Fruit fly (Drosophila melanogaster) whole organism, prepupa: ENCODE results near the gene CG7497.

Experiments used
- Blimp-1 ChIP-seq: fragments of 200-800 bp; sonication (Bioruptor generic); optimal IDR thresholded peaks from 3 replicates; lab custom pipeline; 2017; ENCODE audit warnings: missing biosample characterization, missing genetic modification characterization, mild to moderate bottlenecking, moderate library complexity, missing genetic modification reagents
- CG10631 ChIP-seq: fragments of 200-800 bp; sonication (Bioruptor generic); optimal IDR thresholded peaks from 2 replicates; lab custom pipeline; 2016; ENCODE audit warnings: missing biosample characterization, missing genetic modification characterization
- CG10669 ChIP-seq: fragments of 200-800 bp; sonication (Bioruptor generic); optimal IDR thresholded peaks from 3 replicates; lab custom pipeline; 2018; ENCODE audit warnings: missing biosample characterization, mild to moderate bottlenecking, missing genetic modification characterization, moderate library complexity
- CG11294 ChIP-seq: fragments of 200-800 bp; sonication (Bioruptor generic); IDR thresholded peaks from 2 replicates; pipeline ENCODE4 v1.3.6; 2022; ENCODE audit warnings: missing biosample characterization, missing genetic modification characterization
- CG15336 ChIP-seq: fragments of 200-800 bp; sonication (Bioruptor generic); IDR thresholded peaks from 2 replicates; pipeline ENCODE4 v1.3.6; 2022; ENCODE audit warnings: missing biosample characterization, missing genetic modification characterization
- CG1621 ChIP-seq: fragments of 200-800 bp; sonication (Bioruptor generic); optimal IDR thresholded peaks from 3 replicates; lab custom pipeline; 2018; ENCODE audit warnings: missing biosample characterization, mild to moderate bottlenecking, missing genetic modification characterization
- CG3032 ChIP-seq: fragments of 200-800 bp; optimal IDR thresholded peaks from 2 replicates; lab custom pipeline; 2019; ENCODE audit warnings: missing biosample characterization, mild to moderate bottlenecking, missing genetic modification characterization, moderate library complexity
- CG32006 ChIP-seq: fragments of 200-800 bp; sonication (Bioruptor generic); optimal IDR thresholded peaks from 3 replicates; lab custom pipeline; 2017; ENCODE audit warnings: missing biosample characterization, mild to moderate bottlenecking, missing genetic modification characterization
- CG6163 ChIP-seq: fragments of 200-800 bp; sonication (Bioruptor generic); IDR thresholded peaks from 3 replicates; pipeline ENCODE4 v1.3.6; 2022; ENCODE audit warnings: missing biosample characterization, missing genetic modification characterization
- CG6276 ChIP-seq: fragments of 200-800 bp; sonication (Bioruptor generic); optimal IDR thresholded peaks from 2 replicates; lab custom pipeline; 2017; ENCODE audit warnings: missing biosample characterization, mild to moderate bottlenecking, missing genetic modification characterization
- CG6792 ChIP-seq: fragments of 200-800 bp; sonication (Bioruptor generic); optimal IDR thresholded peaks from 3 replicates; lab custom pipeline; 2016; ENCODE audit warnings: missing biosample characterization, missing genetic modification characterization
- CG6808 ChIP-seq: fragments of 200-800 bp; sonication (Bioruptor generic); optimal IDR thresholded peaks from 3 replicates; lab custom pipeline; 2017; ENCODE audit warnings: missing biosample characterization, missing genetic modification characterization, mild to moderate bottlenecking, moderate library complexity, missing genetic modification reagents
- CG6854 ChIP-seq: fragments of 200-800 bp; sonication (Bioruptor generic); optimal IDR thresholded peaks from 2 replicates; lab custom pipeline; 2017; ENCODE audit warnings: missing biosample characterization, mild to moderate bottlenecking, missing genetic modification characterization
- CG7368 ChIP-seq: fragments of 200-800 bp; sonication (Bioruptor generic); optimal IDR thresholded peaks from 3 replicates; lab custom pipeline; 2016; ENCODE audit warnings: missing biosample characterization, missing genetic modification characterization
- CG8119 ChIP-seq: fragments of 200-800 bp; sonication (Bioruptor generic); IDR thresholded peaks from 3 replicates; pipeline ENCODE4 v1.3.6; 2022; ENCODE audit warnings: missing biosample characterization, missing genetic modification characterization
- CG8632 ChIP-seq: fragments of 200-800 bp; sonication (Bioruptor generic); optimal IDR thresholded peaks from 3 replicates; lab custom pipeline; 2016; ENCODE audit warnings: missing biosample characterization, missing genetic modification characterization
- CG9139 ChIP-seq: fragments of 200-800 bp; sonication (Bioruptor generic); optimal IDR thresholded peaks from 3 replicates; lab custom pipeline; 2017; ENCODE audit warnings: missing biosample characterization, mild to moderate bottlenecking, missing genetic modification characterization
- Ets21C ChIP-seq: fragments of 200-800 bp; sonication (Bioruptor generic); optimal IDR thresholded peaks from 3 replicates; lab custom pipeline; 2016; ENCODE audit warnings: missing biosample characterization, missing genetic modification characterization
- Hr38 ChIP-seq: sonication (Bioruptor generic); optimal IDR thresholded peaks from 2 replicates; lab custom pipeline; 2016; ENCODE audit warnings: missing biosample characterization, missing genetic modification characterization
- Hr39 ChIP-seq: fragments of 200-800 bp; sonication (Bioruptor generic); optimal IDR thresholded peaks from 2 replicates; lab custom pipeline; 2016; ENCODE audit warnings: missing biosample characterization, missing genetic modification characterization
- Lpt ChIP-seq: fragments of 200-800 bp; sonication (Bioruptor generic); optimal IDR thresholded peaks from 3 replicates; lab custom pipeline; 2016; ENCODE audit warnings: missing biosample characterization, missing genetic modification characterization
- Met ChIP-seq: fragments of 200-800 bp; sonication (Bioruptor generic); optimal IDR thresholded peaks from 3 replicates; lab custom pipeline; 2016; ENCODE audit warnings: missing biosample characterization, missing genetic modification characterization
- Smox ChIP-seq: fragments of 200-800 bp; sonication (Bioruptor generic); optimal IDR thresholded peaks from 3 replicates; lab custom pipeline; 2016; ENCODE audit warnings: missing biosample characterization, missing genetic modification characterization
- Sox15 ChIP-seq: fragments of 200-800 bp; sonication (Bioruptor generic); optimal IDR thresholded peaks from 3 replicates; lab custom pipeline; 2016; ENCODE audit warnings: missing biosample characterization, missing genetic modification characterization
- acj6 ChIP-seq: fragments of 200-800 bp; sonication (Bioruptor generic); optimal IDR thresholded peaks from 3 replicates; lab custom pipeline; 2016; ENCODE audit warnings: missing biosample characterization, missing genetic modification characterization
- eg ChIP-seq: fragments of 200-800 bp; sonication (Bioruptor generic); IDR thresholded peaks from 3 replicates; pipeline ENCODE4 v1.3.6; 2022; ENCODE audit warnings: missing biosample characterization, missing genetic modification characterization
- esn ChIP-seq: fragments of 200-800 bp; sonication (Bioruptor generic); optimal IDR thresholded peaks from 2 replicates; lab custom pipeline; 2016; ENCODE audit warnings: missing biosample characterization, mild to moderate bottlenecking, missing genetic modification characterization, moderate library complexity
- fd59A ChIP-seq: fragments of 200-800 bp; sonication (Bioruptor generic); optimal IDR thresholded peaks from 2 replicates; lab custom pipeline; 2017; ENCODE audit warnings: missing biosample characterization, mild to moderate bottlenecking, missing genetic modification characterization, missing genetic modification reagents
- fkh ChIP-seq: fragments of 200-800 bp; sonication (Bioruptor generic); optimal IDR thresholded peaks from 3 replicates; lab custom pipeline; 2017; ENCODE audit warnings: missing biosample characterization, mild to moderate bottlenecking, missing genetic modification characterization, moderate library complexity
- pdm3 ChIP-seq: fragments of 200-800 bp; sonication (Bioruptor generic); optimal IDR thresholded peaks from 3 replicates; lab custom pipeline; 2016; ENCODE audit warnings: missing biosample characterization, missing genetic modification characterization
- spab ChIP-seq: fragments of 200-800 bp; sonication (Bioruptor generic); optimal IDR thresholded peaks from 2 replicates; lab custom pipeline; 2017; ENCODE audit warnings: missing biosample characterization, mild to moderate bottlenecking, missing genetic modification characterization, missing genetic modification reagents
- svp ChIP-seq: fragments of 200-800 bp; sonication (Bioruptor generic); peaks from one replicate; lab custom pipeline; 2016; ENCODE audit warnings: missing biosample characterization, missing genetic modification characterization
- vri ChIP-seq: fragments of 200-800 bp; sonication (Bioruptor generic); optimal IDR thresholded peaks from 3 replicates; lab custom pipeline; 2016; ENCODE audit warnings: missing biosample characterization, mild to moderate bottlenecking, missing genetic modification characterization

The CG7497 gene

DNA sequence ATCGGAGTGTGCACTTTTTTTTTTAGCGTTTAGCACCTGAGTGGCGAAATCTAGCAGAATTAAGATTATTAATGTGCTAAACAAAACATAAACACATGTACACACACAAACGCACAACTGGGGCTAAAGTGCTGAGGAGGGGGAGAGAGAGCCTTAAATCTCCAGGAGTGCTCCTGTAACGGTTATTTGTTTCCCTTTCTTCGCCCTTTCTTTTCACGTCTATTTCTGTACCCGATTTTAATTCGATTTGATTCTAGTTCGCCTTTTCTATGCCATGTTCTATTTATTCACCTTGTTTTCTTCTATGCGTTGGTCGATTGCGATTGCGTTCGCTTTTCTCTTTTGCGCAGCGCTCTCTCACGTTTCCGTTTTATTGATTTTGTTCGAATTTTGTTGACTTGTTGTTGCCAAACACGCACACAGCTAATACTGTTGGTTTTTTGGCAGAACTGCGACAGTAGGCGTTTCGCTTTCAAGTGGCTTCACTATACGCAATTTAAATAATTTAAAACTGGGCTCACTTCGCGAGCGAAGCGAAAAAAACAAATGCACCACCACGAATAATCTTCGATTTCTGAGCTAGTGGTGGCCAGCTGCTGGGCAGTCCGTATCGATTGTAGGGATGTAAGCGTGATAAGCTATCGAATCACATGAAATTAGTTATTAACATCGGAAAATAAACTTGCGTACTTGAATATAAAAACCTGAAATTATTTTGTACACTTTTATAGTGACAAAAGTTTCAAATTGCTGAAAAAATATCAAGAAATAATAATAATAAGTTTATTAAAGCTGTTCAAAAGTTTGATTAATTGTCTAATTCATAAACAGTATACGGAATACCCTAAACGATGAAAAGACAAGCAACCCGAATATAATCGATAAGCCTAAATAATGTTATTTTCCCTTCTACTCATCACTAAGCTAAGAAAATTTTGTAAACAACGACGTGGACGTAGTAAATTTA is 20.7 kb downstream of the CG7497 start, which contains the start of the genes Krn, Ndfip and CG7484 (continued):
- TF ChIP-seq fd59A (GFP tag; lab: Kevin White, UChicago) (peak; percentile 63), fkh (peak; percentile 70), CG1621 (tag; lab: Kevin White, UChicago) (peak; percentile 54), Blimp-1 (peak; percentile 66), CG10669 (GFP tag; lab: Kevin White, UChicago) (peak; percentile 77), spab (GFP tag; lab: Kevin White, UChicago) (peak; percentile 23), CG6808 (GFP tag; lab: Kevin White, UChicago) (peak; percentile 62), CG3032 (peak; percentile 91), pdm3 (peak; percentile 86), vri (GFP tag; lab: Kevin White, UChicago) (peak; percentile 56)

dm6 chr3L:17654668-17655050 is 21.4 kb downstream of the CG7497 start:
- TF ChIP-seq CG10631 = no peak
- no peak for TF ChIP-seq CG11294 (GFP tag; lab: Robert Waterston, UW)
- TF ChIP-seq CG6808 (GFP tag; lab: Kevin White, UChicago) = no peak

dm6 chr3L:17655837-17656308 is 22.6 kb downstream of the CG7497 start:
- TF ChIP-seq CG8119 (GFP tag; lab: Robert Waterston, UW) = 0 out of 3 replicates have a peak, but pooled peaks have one; percentile 18
- TF ChIP-seq CG8632 (GFP tag; lab: Kevin White, UChicago) = no peak
- no peak for TF ChIP-seq CG6792 (GFP tag; lab: Kevin White, UChicago)
- TF ChIP-seq CG9139 (GFP tag; lab: Kevin White, UChicago) = no peak
- TF ChIP-seq vri (GFP tag; lab: Kevin White, UChicago) = peak; percentile 79
- TF ChIP-seq fd59A (GFP tag; lab: Kevin White, UChicago) = no peak
- TF ChIP-seq CG11294 (GFP tag; lab: Robert Waterston, UW) = no peak
- no peak for TF ChIP-seq Sox15
- no peak for TF ChIP-seq CG7368 (GFP tag; lab: Kevin White, UChicago)
- peak; percentile 20 for TF ChIP-seq CG6854
- TF ChIP-seq CG15336 (GFP tag; lab: Robert Waterston, UW) = 0 out of 2 replicates have a peak, but pooled peaks have one; percentile 10
- no peak for TF ChIP-seq Hr39 (GFP tag; lab: Kevin White, UChicago)
- TF ChIP-seq CG6276 (GFP tag; lab: Kevin White, UChicago) = no peak
- peak; percentile 51 for TF ChIP-seq svp
- no peak for TF ChIP-seq CG32006 (GFP tag; lab: Kevin White, UChicago)
- peak; percentile 3 for TF ChIP-seq CG10669 (GFP tag; lab: Kevin White, UChicago)
- no peak for TF ChIP-seq Met (GFP tag; lab: Kevin White, UChicago)
- TF ChIP-seq CG1621 (tag; lab: Kevin White, UChicago) = no peak
- TF ChIP-seq acj6 = no peak
- no peak for TF ChIP-seq esn (GFP tag; lab: Kevin White, UChicago)
- peak; percentile 29; the same call in 1 of the 3 replicates for TF ChIP-seq CG6163 (GFP tag; lab: Robert Waterston, UW)
- no peak for TF ChIP-seq Hr38
- peak; percentile 96 for TF ChIP-seq fkh
- peak; percentile 51; the same call in 1 of the 3 replicates for TF ChIP-seq eg (GFP tag; lab: Robert Waterston, UW)
- no peak for TF ChIP-seq Lpt (GFP tag; lab: Kevin White, UChicago)
- TF ChIP-seq Ets21C = no peak
- no peak for TF ChIP-seq Smox (GFP tag; lab: Kevin White, UChicago)
